Worm (Caenorhabditis elegans) whole organism, L1 larva: Measurements from ENCODE around the gene Y66D12A.3.
A peak's percentile ranks its signal among the peaks of the same experiment; 100 is the strongest.

Source experiments
- C34B4.2 ChIP-seq: sonication (generic microtip); optimal IDR thresholded peaks from 2 replicates; lab custom pipeline; 2017; ENCODE audit warnings: mild to moderate bottlenecking, missing genetic modification characterization, missing compliant biosample characterization
- Y116A8C.19 ChIP-seq: sonication (generic microtip); optimal IDR thresholded peaks from 2 replicates; lab custom pipeline; 2016; ENCODE audit warnings: missing compliant biosample characterization, missing genetic modification characterization, borderline replicate concordance
- alr-1 ChIP-seq: fragments of 200-800 bp; sonication (Bioruptor generic); optimal IDR thresholded peaks from 2 replicates; lab custom pipeline; 2018; ENCODE audit warnings: borderline replicate concordance, mild to moderate bottlenecking, missing genetic modification characterization, missing compliant biosample characterization
- aly-2 ChIP-seq: fragments of 150-350 bp; optimal IDR thresholded peaks from 2 replicates; lab custom pipeline; 2014; ENCODE audit warnings: missing biosample characterization, missing genetic modification characterization
- ceh-88 ChIP-seq: fragments of 200-800 bp; sonication (Bioruptor generic); IDR thresholded peaks from 2 replicates; pipeline ENCODE4 v1.3.6; 2022; ENCODE audit warnings: missing genetic modification characterization, missing compliant biosample characterization
- dpl-1 ChIP-seq, 3 experiments: fragments of 150-350 bp in 2 of 3; sonication (generic microtip) in 1 of 3; optimal IDR thresholded peaks; 2 replicates each; lab custom pipeline; 2014 to 2017; ENCODE audit warnings: missing biosample characterization in 3 of 3, missing genetic modification characterization in 3 of 3, missing genetic modification reagents in 3 of 3
- efl-1 ChIP-seq, 4 experiments: fragments of 150-350 bp; optimal IDR thresholded peaks in 3 of 4; peaks in 1 of 4; 1 replicate in 1 of 4; 2 replicates in 3 of 4; lab custom pipeline; 2014; ENCODE audit warnings: missing biosample characterization in 2 of 4, missing genetic modification characterization in 2 of 4, missing genetic modification reagents in 2 of 4
- efl-3 ChIP-seq: fragments of 200-800 bp; sonication (Bioruptor generic); optimal IDR thresholded peaks from 2 replicates; lab custom pipeline; 2018; ENCODE audit warnings: mild to moderate bottlenecking, missing genetic modification characterization, missing compliant biosample characterization
- egl-13 ChIP-seq: sonication (generic microtip); optimal IDR thresholded peaks from 2 replicates; lab custom pipeline; 2016; ENCODE audit warnings: missing genotype, missing genetic modification reagents, missing genetic modification characterization, missing compliant biosample characterization
- elt-3 ChIP-seq, 6 experiments: fragments of 150-350 bp in 1 of 6; sonication (generic microtip); optimal IDR thresholded peaks; 2 replicates each; lab custom pipeline; 2017 to 2018; ENCODE audit warnings: missing biosample characterization in 6 of 6, missing genetic modification characterization in 6 of 6, inconsistent platforms in 1 of 6
- grh-1 ChIP-seq: fragments of 200-800 bp; sonication (Bioruptor generic); IDR thresholded peaks from 2 replicates; pipeline ENCODE4 v1.3.6; 2022; ENCODE audit warnings: missing genetic modification reagents, missing genetic modification characterization, missing compliant biosample characterization
- isw-1 ChIP-seq: fragments of 200-800 bp; sonication (Bioruptor generic); IDR thresholded peaks from 2 replicates; pipeline ENCODE4 v1.3.6; 2022; ENCODE audit warnings: missing genetic modification characterization, missing compliant biosample characterization
- jun-1 ChIP-seq: fragments of 150-350 bp; optimal IDR thresholded peaks from 2 replicates; lab custom pipeline; 2014; ENCODE audit warnings: missing biosample characterization, missing genetic modification reagents, missing genetic modification characterization
- lin-13 ChIP-seq: fragments of 150-350 bp; optimal IDR thresholded peaks from 2 replicates; lab custom pipeline; 2014; ENCODE audit warnings: missing biosample characterization, missing genetic modification reagents, missing genetic modification characterization
- lin-14 ChIP-seq: fragments of 200-800 bp; sonication (Bioruptor generic); optimal IDR thresholded peaks from 2 replicates; lab custom pipeline; 2018; ENCODE audit warnings: mild to moderate bottlenecking, missing genetic modification characterization, moderate library complexity, missing compliant biosample characterization
- lin-35 ChIP-seq, 2 experiments: fragments of 150-350 bp; optimal IDR thresholded peaks; 2 replicates each; lab custom pipeline; 2014; ENCODE audit warnings: missing biosample characterization in 2 of 2, missing genetic modification characterization in 2 of 2, missing genetic modification reagents in 2 of 2
- lsy-2 ChIP-seq, 2 experiments: fragments of 150-350 bp; optimal IDR thresholded peaks; 2 replicates each; lab custom pipeline; 2014; ENCODE audit warnings: missing biosample characterization in 2 of 2, missing genetic modification characterization in 2 of 2
- mdl-1 ChIP-seq, 2 experiments: fragments of 150-350 bp; optimal IDR thresholded peaks; 2 replicates each; lab custom pipeline; 2014 to 2017; ENCODE audit warnings: missing biosample characterization in 2 of 2, missing genetic modification characterization in 2 of 2, inconsistent platforms in 1 of 2
- mep-1 ChIP-seq: fragments of 150-350 bp; optimal IDR thresholded peaks from 2 replicates; lab custom pipeline; 2014; ENCODE audit warnings: missing biosample characterization, missing genetic modification characterization
- nhr-12 ChIP-seq: sonication (generic microtip); optimal IDR thresholded peaks from 2 replicates; lab custom pipeline; 2017; ENCODE audit warnings: missing biosample characterization, missing genetic modification characterization
- nhr-19 ChIP-seq: fragments of 200-800 bp; sonication (Bioruptor generic); conservative IDR thresholded peaks from 2 replicates; pipeline ENCODE4 v1.3.6; 2022; ENCODE audit warnings: missing genetic modification characterization, missing compliant biosample characterization
- nhr-20 ChIP-seq: sonication (generic microtip); optimal IDR thresholded peaks from 2 replicates; lab custom pipeline; 2016; ENCODE audit warnings: mild to moderate bottlenecking, missing genetic modification characterization, missing compliant biosample characterization
- nhr-237 ChIP-seq: fragments of 150-350 bp; optimal IDR thresholded peaks from 2 replicates; lab custom pipeline; 2014; ENCODE audit warnings: missing biosample characterization, missing genetic modification characterization
- nhr-47 ChIP-seq: sonication (generic microtip); optimal IDR thresholded peaks from 2 replicates; lab custom pipeline; 2016; ENCODE audit warnings: mild to moderate bottlenecking, missing genetic modification characterization, moderate library complexity, missing compliant biosample characterization
- nhr-71 ChIP-seq: sonication (generic microtip); optimal IDR thresholded peaks from 2 replicates; lab custom pipeline; 2016; ENCODE audit warnings: mild to moderate bottlenecking, missing genetic modification characterization, moderate library complexity, missing compliant biosample characterization
- nhr-85 ChIP-seq: sonication (generic microtip); peaks from one replicate; lab custom pipeline; 2016; ENCODE audit warnings: missing genetic modification characterization, inconsistent platforms, missing compliant biosample characterization
- nhr-90 ChIP-seq: sonication (generic microtip); optimal IDR thresholded peaks from 2 replicates; lab custom pipeline; 2016; ENCODE audit warnings: mild to moderate bottlenecking, missing genetic modification characterization, missing compliant biosample characterization; ENCODE audit not compliant: poor library complexity
- pag-3 ChIP-seq: sonication (generic microtip); optimal IDR thresholded peaks from 2 replicates; lab custom pipeline; 2017; ENCODE audit warnings: missing genetic modification characterization, mild to moderate bottlenecking, missing compliant biosample characterization, antibody characterized with exemption, borderline replicate concordance; ENCODE audit not compliant: insufficient read depth
- pax-3 ChIP-seq: fragments of 200-800 bp; sonication (Bioruptor generic); optimal IDR thresholded peaks from 2 replicates; lab custom pipeline; 2018; ENCODE audit warnings: mild to moderate bottlenecking, missing genetic modification characterization, moderate library complexity, missing compliant biosample characterization
- pqm-1 ChIP-seq: sonication (generic microtip); optimal IDR thresholded peaks from 3 replicates; lab custom pipeline; 2017; ENCODE audit warnings: missing biosample characterization, missing genetic modification characterization
- rnt-1 ChIP-seq: sonication (generic microtip); optimal IDR thresholded peaks from 2 replicates; lab custom pipeline; 2016; ENCODE audit warnings: mild to moderate bottlenecking, missing genetic modification characterization, moderate library complexity, missing compliant biosample characterization
- skn-1 ChIP-seq: fragments of 150-350 bp; optimal IDR thresholded peaks from 2 replicates; lab custom pipeline; 2014; ENCODE audit warnings: missing biosample characterization, missing genetic modification characterization
- snu-23 ChIP-seq: sonication (generic microtip); optimal IDR thresholded peaks from 2 replicates; lab custom pipeline; 2016; ENCODE audit warnings: missing genetic modification characterization, missing compliant biosample characterization
- sox-4 ChIP-seq: sonication (generic microtip); optimal IDR thresholded peaks from 2 replicates; lab custom pipeline; 2016; ENCODE audit warnings: missing genetic modification characterization, missing compliant biosample characterization
- sptf-1 ChIP-seq: fragments of 150-350 bp; optimal IDR thresholded peaks from 2 replicates; lab custom pipeline; 2014; ENCODE audit warnings: missing biosample characterization, missing genetic modification characterization
- sup-37 ChIP-seq: fragments of 200-800 bp; sonication (Bioruptor generic); optimal IDR thresholded peaks from 2 replicates; lab custom pipeline; 2018; ENCODE audit warnings: mild to moderate bottlenecking, missing genetic modification characterization, missing compliant biosample characterization
- tbx-2 ChIP-seq: sonication (generic microtip); optimal IDR thresholded peaks from 2 replicates; lab custom pipeline; 2016; ENCODE audit warnings: missing genetic modification characterization, missing compliant biosample characterization
- unc-130 ChIP-seq: fragments of 150-350 bp; optimal IDR thresholded peaks from 2 replicates; lab custom pipeline; 2017; ENCODE audit warnings: missing biosample characterization, missing genetic modification characterization, inconsistent platforms
- unc-86 ChIP-seq: sonication (generic microtip); optimal IDR thresholded peaks from 2 replicates; lab custom pipeline; 2016; ENCODE audit warnings: missing genetic modification characterization, missing compliant biosample characterization
- unc-98 ChIP-seq: fragments of 200-800 bp; sonication (Bioruptor generic); IDR thresholded peaks from 2 replicates; pipeline ENCODE4 v1.3.6; 2022; ENCODE audit warnings: missing genetic modification characterization, missing compliant biosample characterization
- zag-1 ChIP-seq: fragments of 150-350 bp; optimal IDR thresholded peaks from 2 replicates; lab custom pipeline; 2014; ENCODE audit warnings: missing biosample characterization, missing genetic modification characterization

The Y66D12A.3 gene

DNA sequence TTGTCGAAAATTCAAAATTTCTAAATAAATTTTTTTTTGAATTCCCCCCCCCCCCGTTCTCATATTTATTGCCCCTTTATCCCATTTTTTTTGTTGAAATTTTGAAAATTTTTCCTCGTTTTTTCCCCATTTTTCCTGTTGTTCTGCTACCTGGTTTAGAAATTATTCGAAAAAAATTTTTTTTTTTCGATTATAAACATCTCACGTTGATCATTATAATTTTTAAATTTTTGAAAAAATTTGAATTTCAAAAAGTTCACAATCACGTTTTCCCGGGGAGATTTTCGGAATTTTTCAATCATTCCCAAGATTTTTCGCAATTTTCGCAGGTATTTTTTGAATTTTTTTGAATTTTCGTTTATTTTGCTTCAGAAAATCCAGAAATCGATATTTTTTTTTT is at the start of gene Y66D12A.3:
Gene Y66D12A.3 (plus strand): TSS at position 301 of the 400 bp plus-strand sequence.
- TF ChIP-seq rnt-1 (tag; lab: Kevin White, UChicago) (no peak), ceh-88 (GFP tag; lab: Robert Waterston, UW) (no peak), efl-3 (GFP tag; lab: Kevin White, UChicago) (no peak), elt-3 (tag; optimal IDR thresholded peaks at IDR 0.05; lab: Kevin White, UChicago) (no peak), sptf-1 (tag; lab: Kevin White, UChicago) (no peak), alr-1 (tag; lab: Kevin White, UChicago) (no peak)

- TF ChIP-seq pag-3 (tag; lab: Kevin White, UChicago) (no peak), skn-1 (tag; lab: Kevin White, UChicago) (no peak), unc-98 (GFP tag; lab: Robert Waterston, UW) (no peak), unc-86 (tag; lab: Kevin White, UChicago) (no peak), nhr-237 (tag; lab: Kevin White, UChicago) (no peak), jun-1 (tag; lab: Kevin White, UChicago) (no peak), sup-37 (no peak), pqm-1 (tag; lab: Kevin White, UChicago) (no peak), tbx-2 (no peak), unc-130 (tag; lab: Kevin White, UChicago) (no peak), nhr-90 (tag; lab: Kevin White, UChicago) (no peak)
Observed at ce11 chrIII:11544947-11545346, 44.1 kb upstream of the Y66D12A.3 start.

DNA sequence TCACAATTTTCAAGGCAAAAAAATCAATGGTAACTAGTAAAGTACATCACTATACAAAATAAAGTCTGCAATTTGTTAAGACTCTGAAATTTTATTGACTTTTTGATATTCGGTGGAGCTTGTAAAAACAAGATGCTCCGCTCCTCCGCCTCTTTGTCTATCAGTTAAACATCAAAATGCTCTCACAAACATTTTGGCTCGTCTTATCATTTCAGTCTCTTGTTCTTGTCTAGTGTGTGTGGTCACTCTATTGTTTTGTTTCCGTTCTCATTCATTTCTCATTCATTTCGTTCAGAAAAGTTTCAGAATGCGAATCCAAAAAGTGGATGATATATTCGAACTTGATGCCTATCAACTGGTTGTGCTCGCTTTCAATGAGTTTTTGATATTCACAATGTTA is 40.9 kb upstream of the Y66D12A.3 start, which contains the start of gene Y66D12A.13:
Gene Y66D12A.13 (plus strand): TSS at position 301 of the 400 bp plus-strand sequence.
- TF ChIP-seq efl-1 (optimal IDR thresholded peaks at IDR 0.05; lab: Kevin White, UChicago): no peak
- peak in 1 of 2 experiments; percentile 71 for TF ChIP-seq efl-1 (GFP tag; optimal IDR thresholded peaks at IDR 0.05 in 1 of 2; lab: Kevin White, UChicago)
- TF ChIP-seq tbx-2: no peak
- no peak for TF ChIP-seq unc-86 (tag; lab: Kevin White, UChicago)
- TF ChIP-seq, all 84 proteins: peak for 1

- TF ChIP-seq pax-3 (no peak), snu-23 (GFP tag; lab: Kevin White, UChicago) (peak; percentile 64), efl-1 (optimal IDR thresholded peaks at IDR 0.05; lab: Kevin White, UChicago) (peak in 1 of 2 experiments; percentile 32), efl-1 (GFP tag; optimal IDR thresholded peaks at IDR 0.05 in 1 of 2; lab: Kevin White, UChicago) (peak; percentile 8 to 92), pag-3 (tag; lab: Kevin White, UChicago) (no peak), lin-13 (GFP tag; lab: Kevin White, UChicago) (peak; percentile 7), nhr-12 (tag; lab: Kevin White, UChicago) (no peak), ceh-88 (GFP tag; lab: Robert Waterston, UW) (no peak), zag-1 (tag; lab: Kevin White, UChicago) (no peak), lsy-2 (tag; optimal IDR thresholded peaks at IDR 0.05; lab: Kevin White, UChicago) (peak in 1 of 2 experiments; percentile 11), Y116A8C.19 (tag; lab: Kevin White, UChicago) (no peak), elt-3 (tag; optimal IDR thresholded peaks at IDR 0.05; lab: Kevin White, UChicago) (peak in 1 of 6 experiments; percentile 49), mep-1 (tag; lab: Kevin White, UChicago) (peak; percentile 11), aly-2 (tag; lab: Kevin White, UChicago) (no peak), nhr-90 (tag; lab: Kevin White, UChicago) (peak; percentile 67), mdl-1 (tag; optimal IDR thresholded peaks at IDR 0.05; lab: Kevin White, UChicago) (peak in 1 of 2 experiments; percentile 10), nhr-47 (tag; lab: Kevin White, UChicago) (peak; percentile 45), sox-4 (no peak), dpl-1 (GFP tag; optimal IDR thresholded peaks at IDR 0.05; lab: Kevin White, UChicago) (peak in 1 of 3 experiments; percentile 12), nhr-20 (peak; percentile 45), isw-1 (GFP tag; lab: Robert Waterston, UW) (no peak), C34B4.2 (no peak), lin-14 (peak; percentile 68), nhr-85 (tag; lab: Kevin White, UChicago) (peak; percentile 83), alr-1 (tag; lab: Kevin White, UChicago) (no peak), grh-1 (GFP tag; lab: Robert Waterston, UW) (0 out of 2 replicates have a peak, but pooled peaks have one; percentile 23), nhr-19 (peak; percentile 21; the same call in 1 of the 2 replicates), egl-13 (tag; lab: Kevin White, UChicago) (no peak), lin-35 (GFP tag; optimal IDR thresholded peaks at IDR 0.05; lab: Kevin White, UChicago) (peak; percentile 15 to 57), nhr-71 (tag; lab: Kevin White, UChicago) (peak; percentile 47)
Observed at ce11 chrIII:11554701-11555111, 34.3 kb upstream of the Y66D12A.3 start.
